Worm (Caenorhabditis elegans) whole organism, late embryonic: ENCODE measurements around the gene hcf-1.

Experiments
- C38D4.7 ChIP-seq: fragments of 200-800 bp; sonication (Bioruptor generic); optimal IDR thresholded peaks from 2 replicates; lab custom pipeline; 2018; ENCODE audit warnings: mild to moderate bottlenecking, missing genetic modification characterization, moderate library complexity, missing compliant biosample characterization
- F13H6.1 ChIP-seq: sonication (generic microtip); optimal IDR thresholded peaks from 2 replicates; lab custom pipeline; 2016; ENCODE audit warnings: missing genetic modification characterization, missing compliant biosample characterization
- ceh-18 ChIP-seq: sonication (generic microtip); optimal IDR thresholded peaks from 2 replicates; lab custom pipeline; 2016; ENCODE audit warnings: missing genetic modification characterization, missing compliant biosample characterization
- ceh-2 ChIP-seq: sonication (generic microtip); optimal IDR thresholded peaks from 2 replicates; lab custom pipeline; 2016; ENCODE audit warnings: missing genotype, missing genetic modification characterization, missing compliant biosample characterization
- ceh-22 ChIP-seq: sonication (generic microtip); optimal IDR thresholded peaks from 2 replicates; lab custom pipeline; 2017; ENCODE audit warnings: missing biosample characterization, missing genetic modification characterization
- ceh-30 ChIP-seq: fragments of 150-350 bp; optimal IDR thresholded peaks from 2 replicates; lab custom pipeline; 2014; ENCODE audit warnings: missing biosample characterization, missing genetic modification characterization
- ceh-31 ChIP-seq: sonication (generic microtip); optimal IDR thresholded peaks from 2 replicates; lab custom pipeline; 2016; ENCODE audit warnings: missing genetic modification characterization, missing compliant biosample characterization
- ceh-45 ChIP-seq: fragments of 200-800 bp; sonication (Bioruptor generic); IDR thresholded peaks from 2 replicates; pipeline ENCODE4 v1.3.6; 2022; ENCODE audit warnings: missing genetic modification reagents, missing genetic modification characterization, missing compliant biosample characterization
- ceh-48 ChIP-seq: sonication (generic microtip); optimal IDR thresholded peaks from 2 replicates; lab custom pipeline; 2016; ENCODE audit warnings: missing genetic modification characterization, inconsistent platforms, missing compliant biosample characterization
- ceh-9 ChIP-seq: sonication (generic microtip); optimal IDR thresholded peaks from 2 replicates; lab custom pipeline; 2016; ENCODE audit warnings: mild to moderate bottlenecking, missing genetic modification characterization, inconsistent platforms, missing compliant biosample characterization
- dmd-4 ChIP-seq: sonication (generic microtip); optimal IDR thresholded peaks from 2 replicates; lab custom pipeline; 2016; ENCODE audit warnings: borderline replicate concordance, missing genetic modification characterization, missing compliant biosample characterization
- dve-1 ChIP-seq: sonication (generic microtip); optimal IDR thresholded peaks from 2 replicates; lab custom pipeline; 2017; ENCODE audit warnings: antibody characterized with exemption, mild to moderate bottlenecking, missing genetic modification characterization, missing compliant biosample characterization
- elt-2 ChIP-seq: sonication (generic microtip); optimal IDR thresholded peaks from 2 replicates; lab custom pipeline; 2016; ENCODE audit warnings: missing genetic modification reagents, missing genetic modification characterization, missing compliant biosample characterization
- eyg-1 ChIP-seq: sonication (generic microtip); optimal IDR thresholded peaks from 2 replicates; lab custom pipeline; 2016; ENCODE audit warnings: missing genotype, missing genetic modification characterization, missing compliant biosample characterization
- fax-1 ChIP-seq: sonication (generic microtip); optimal IDR thresholded peaks from 2 replicates; lab custom pipeline; 2016; ENCODE audit warnings: missing genotype, missing genetic modification characterization, missing compliant biosample characterization
- gmeb-2 ChIP-seq: sonication (generic microtip); optimal IDR thresholded peaks from 2 replicates; lab custom pipeline; 2016; ENCODE audit warnings: missing genetic modification characterization, inconsistent platforms, missing compliant biosample characterization
- hlh-15 ChIP-seq: sonication (generic microtip); optimal IDR thresholded peaks from 2 replicates; lab custom pipeline; 2016; ENCODE audit warnings: missing genetic modification characterization, missing compliant biosample characterization
- hlh-30 ChIP-seq: sonication (generic microtip); optimal IDR thresholded peaks from 2 replicates; lab custom pipeline; 2017; ENCODE audit warnings: antibody characterized with exemption, missing genetic modification characterization, missing compliant biosample characterization; ENCODE audit not compliant: insufficient read depth
- lim-6 ChIP-seq: sonication (generic microtip); optimal IDR thresholded peaks from 2 replicates; lab custom pipeline; 2016; ENCODE audit warnings: missing genetic modification characterization, missing compliant biosample characterization
- nfya-1 ChIP-seq: sonication (generic microtip); optimal IDR thresholded peaks from 2 replicates; lab custom pipeline; 2017; ENCODE audit warnings: missing genetic modification characterization, mild to moderate bottlenecking, missing compliant biosample characterization, antibody characterized with exemption, moderate library complexity
- nhr-11 ChIP-seq: fragments of 150-350 bp; optimal IDR thresholded peaks from 2 replicates; lab custom pipeline; 2014; ENCODE audit warnings: missing biosample characterization, missing genetic modification characterization
- npax-4 ChIP-seq: sonication (generic microtip); optimal IDR thresholded peaks from 2 replicates; lab custom pipeline; 2016; ENCODE audit warnings: missing genetic modification characterization, missing compliant biosample characterization
- pag-3 ChIP-seq: sonication (generic microtip); optimal IDR thresholded peaks from 2 replicates; lab custom pipeline; 2016; ENCODE audit warnings: missing compliant biosample characterization, missing genetic modification characterization, borderline replicate concordance
- pax-1 ChIP-seq: fragments of 150-350 bp; optimal IDR thresholded peaks from 2 replicates; lab custom pipeline; 2014; ENCODE audit warnings: missing biosample characterization, missing genetic modification characterization
- pha-2 ChIP-seq: sonication (generic microtip); optimal IDR thresholded peaks from 2 replicates; lab custom pipeline; 2017; ENCODE audit warnings: mild to moderate bottlenecking, missing genetic modification characterization, missing compliant biosample characterization
- pqm-1 ChIP-seq: sonication (generic microtip); optimal IDR thresholded peaks from 2 replicates; lab custom pipeline; 2016; ENCODE audit warnings: missing genetic modification characterization, missing compliant biosample characterization
- sdc-2 ChIP-seq: sonication (generic microtip); optimal IDR thresholded peaks from 2 replicates; lab custom pipeline; 2016; ENCODE audit warnings: missing genotype, missing genetic modification characterization, missing compliant biosample characterization
- sox-2 ChIP-seq: fragments of 200-800 bp; sonication (Bioruptor generic); IDR thresholded peaks from 2 replicates; pipeline ENCODE4 v1.3.6; 2022; ENCODE audit warnings: missing genetic modification reagents, missing genetic modification characterization, missing compliant biosample characterization
- syd-9 ChIP-seq: sonication (generic microtip); optimal IDR thresholded peaks from 2 replicates; lab custom pipeline; 2016; ENCODE audit warnings: mild to moderate bottlenecking, missing genetic modification characterization, moderate library complexity, missing compliant biosample characterization
- tbx-2 ChIP-seq: sonication (generic microtip); optimal IDR thresholded peaks from 2 replicates; lab custom pipeline; 2016; ENCODE audit warnings: missing genetic modification characterization, missing compliant biosample characterization
- tbx-7 ChIP-seq: sonication (generic microtip); optimal IDR thresholded peaks from 2 replicates; lab custom pipeline; 2016; ENCODE audit warnings: missing genotype, missing genetic modification characterization, missing compliant biosample characterization
- unc-3 ChIP-seq, 2 experiments: fragments of 200-800 bp in 1 of 2; sonication (Bioruptor generic) in 1 of 2; sonication (generic microtip) in 1 of 2; conservative IDR thresholded peaks in 1 of 2; optimal IDR thresholded peaks in 1 of 2; 2 replicates each; pipeline versions ENCODE4 v1.3.6 to Lab custom; 2016 to 2022; ENCODE audit warnings: missing compliant biosample characterization in 2 of 2, missing genetic modification characterization in 2 of 2, missing genetic modification reagents in 1 of 2
- unc-42 ChIP-seq: sonication (generic microtip); optimal IDR thresholded peaks from 2 replicates; lab custom pipeline; 2016; ENCODE audit warnings: missing genotype, missing genetic modification characterization, missing compliant biosample characterization
- unc-55 ChIP-seq: sonication (generic microtip); optimal IDR thresholded peaks from 2 replicates; lab custom pipeline; 2017; ENCODE audit warnings: missing biosample characterization, missing genetic modification reagents, missing genetic modification characterization
- zip-5 ChIP-seq: sonication (generic microtip); optimal IDR thresholded peaks from 2 replicates; lab custom pipeline; 2016; ENCODE audit warnings: missing genetic modification characterization, missing compliant biosample characterization

The hcf-1 gene

DNA sequence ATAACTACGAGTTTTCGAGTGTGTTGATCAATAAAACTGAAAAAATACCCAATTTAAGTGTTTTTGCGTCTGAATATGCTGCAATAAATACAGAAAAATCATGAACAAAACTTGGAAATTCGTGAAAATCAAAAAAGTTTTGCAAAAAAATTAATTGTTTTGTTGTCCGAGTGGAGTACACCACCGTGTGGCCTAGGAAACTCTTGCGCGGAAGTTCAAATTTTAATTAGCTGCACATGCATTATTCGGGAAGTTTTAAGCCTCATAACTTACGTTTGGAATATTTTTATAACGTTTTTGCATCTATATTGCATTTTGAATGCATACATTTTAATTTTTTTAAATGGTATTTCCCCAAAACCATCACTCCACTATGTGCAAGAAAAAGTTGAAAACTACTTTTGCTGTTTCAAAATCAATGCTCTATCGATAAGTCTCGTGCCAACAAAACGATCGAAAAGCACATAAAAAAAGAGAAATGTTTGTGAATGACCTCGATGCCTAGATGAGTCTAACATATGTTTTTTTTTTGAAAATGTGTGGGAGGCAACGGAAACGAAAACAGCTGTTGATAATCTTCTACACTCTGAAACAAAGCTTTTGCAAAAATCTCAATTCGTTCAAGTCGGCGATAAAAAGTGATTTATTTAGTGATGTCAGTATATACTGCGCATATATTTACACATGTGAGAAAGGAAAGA is 42.5 kb upstream of the hcf-1 start (continued):
- TF ChIP-seq sox-2 (no peak), ceh-31 (tag; lab: Kevin White, UChicago) (peak; percentile 52), npax-4 (tag; lab: Kevin White, UChicago) (no peak), zip-5 (tag; lab: Kevin White, UChicago) (peak; percentile 46), pha-2 (tag; lab: Kevin White, UChicago) (no peak), tbx-2 (tag; lab: Kevin White, UChicago) (peak; percentile 21), ceh-45 (GFP tag; lab: Robert Waterston, UW) (no peak), pqm-1 (no peak), pag-3 (tag; lab: Kevin White, UChicago) (no peak), ceh-30 (no peak), eyg-1 (no peak), ceh-18 (peak; percentile 18), elt-2 (tag; lab: Kevin White, UChicago) (peak; percentile 27)

- TF ChIP-seq pha-2 (tag; lab: Kevin White, UChicago): no peak
- TF ChIP-seq lim-6 (tag; lab: Kevin White, UChicago): no peak
- TF ChIP-seq nhr-11: no peak
- TF ChIP-seq tbx-7 (tag; lab: Kevin White, UChicago): no peak
- no peak for TF ChIP-seq dmd-4 (tag; lab: Kevin White, UChicago)
- no peak for TF ChIP-seq ceh-9 (tag; lab: Kevin White, UChicago)
- TF ChIP-seq F13H6.1 (tag; lab: Kevin White, UChicago): no peak
- TF ChIP-seq unc-42 (tag; lab: Kevin White, UChicago): peak; percentile 78
- TF ChIP-seq C38D4.7 (GFP tag; lab: Kevin White, UChicago): no peak
- no peak for TF ChIP-seq dve-1 (tag; lab: Kevin White, UChicago)
- no peak for TF ChIP-seq ceh-48 (tag; lab: Kevin White, UChicago)
- no peak for TF ChIP-seq sdc-2 (tag; lab: Kevin White, UChicago)
- TF ChIP-seq zip-5 (tag; lab: Kevin White, UChicago): no peak
- TF ChIP-seq hlh-30 (tag; lab: Kevin White, UChicago): peak; percentile 68
- peak; percentile 31 for TF ChIP-seq nfya-1 (tag; lab: Kevin White, UChicago)
Measured at ce11 chrIV:7815683-7816183, 41.7 kb upstream of the hcf-1 start, which contains the start of gene cdgs-1. Gene cdgs-1, minus strand, starts transcription at chrIV:7815733.

ce11 chrIV:7812709-7813108 is 38.6 kb upstream of the hcf-1 start, which contains the start of gene zgpa-1:
Gene zgpa-1, minus strand, starts transcription at chrIV:7812809.
- TF ChIP-seq unc-55: no peak
- TF ChIP-seq syd-9: no peak
- TF ChIP-seq pha-2 (tag; lab: Kevin White, UChicago): no peak
- no peak for TF ChIP-seq tbx-7 (tag; lab: Kevin White, UChicago)
- no peak for TF ChIP-seq hlh-15 (tag; lab: Kevin White, UChicago)
- TF ChIP-seq ceh-45 (GFP tag; lab: Robert Waterston, UW): no peak
- TF ChIP-seq fax-1 (tag; lab: Kevin White, UChicago): no peak
- no peak for TF ChIP-seq ceh-2 (tag; lab: Kevin White, UChicago)
- TF ChIP-seq ceh-48 (tag; lab: Kevin White, UChicago): no peak
- no peak for TF ChIP-seq gmeb-2 (tag; lab: Kevin White, UChicago)
- TF ChIP-seq elt-2 (tag; lab: Kevin White, UChicago): no peak
- no peak for TF ChIP-seq npax-4 (tag; lab: Kevin White, UChicago)
- TF ChIP-seq unc-42 (tag; lab: Kevin White, UChicago): no peak
- no peak for TF ChIP-seq unc-3 (GFP tag; conservative IDR thresholded peaks at IDR 0.05; lab: Robert Waterston, UW)
- TF ChIP-seq unc-3 (tag; optimal IDR thresholded peaks at IDR 0.05; lab: Kevin White, UChicago): no peak
- no peak for TF ChIP-seq ceh-22 (tag; lab: Kevin White, UChicago)
- no peak for TF ChIP-seq pax-1 (tag; lab: Kevin White, UChicago)
